Fruit fly (Drosophila melanogaster): ENCODE data around the gene jvl.

jvl gene

dm6 chr3R:14736674-14737073 is 4.7 kb upstream of the jvl start (continued):
- TF ChIP-seq Rfx (GFP tag; IDR thresholded peaks at IDR 0.05) (no peak), fd102C (GFP tag; optimal IDR thresholded peaks at IDR 0.05) (no peak), CG1233 (GFP tag; optimal IDR thresholded peaks at IDR 0.05) (no peak), Dll (GFP tag; IDR thresholded peaks at IDR 0.05; ENCODE audit: partially characterized antibody) (no peak), CG13624 (GFP tag; optimal IDR thresholded peaks at IDR 0.05) (no peak), Myb (GFP tag; optimal IDR thresholded peaks at IDR 0.05) (no peak), Xbp1 (GFP tag; optimal IDR thresholded peaks at IDR 0.05) (no peak), CG12942 (GFP tag; optimal IDR thresholded peaks at IDR 0.05) (no peak), CG7786 (GFP tag; optimal IDR thresholded peaks at IDR 0.05) (no peak), p53 (GFP tag; optimal IDR thresholded peaks at IDR 0.05) (no peak), Hr51 (GFP tag; optimal IDR thresholded peaks at IDR 0.05) (no peak), Fer3 (tag; optimal IDR thresholded peaks at IDR 0.05) (no peak), Pdp1 (GFP tag; optimal IDR thresholded peaks at IDR 0.05) (peak in 1 of 2 experiments; percentile 7), HLH54F (GFP tag; optimal IDR thresholded peaks at IDR 0.05) (no peak), sqz (GFP tag; optimal IDR thresholded peaks at IDR 0.05) (no peak), CG14710 (tag; optimal IDR thresholded peaks at IDR 0.05) (no peak), pan (optimal IDR thresholded peaks at IDR 0.05) (no peak), pan (GFP tag; optimal IDR thresholded peaks at IDR 0.05 in 1 of 2, IDR thresholded peaks at IDR 0.05 in 1 of 2) (peak in 1 of 2 experiments; percentile 7), tio (GFP tag; optimal IDR thresholded peaks at IDR 0.05) (no peak), seq (GFP tag; IDR thresholded peaks at IDR 0.05) (no peak), dmrt99B (tag; optimal IDR thresholded peaks at IDR 0.05) (no peak), ERR (GFP tag; optimal IDR thresholded peaks at IDR 0.05) (no peak), ci (GFP tag; IDR thresholded peaks at IDR 0.05) (peak; percentile 50; the same call in 1 of the 3 replicates), B-H1 (GFP tag; IDR thresholded peaks at IDR 0.05) (no peak), CG2712 (tag; optimal IDR thresholded peaks at IDR 0.05) (no peak), CG31441 (GFP tag; IDR thresholded peaks at IDR 0.05) (no peak), CG9932 (GFP tag; IDR thresholded peaks at IDR 0.05) (no peak), CG15269 (tag; optimal IDR thresholded peaks at IDR 0.05) (no peak), ind (GFP tag; optimal IDR thresholded peaks at IDR 0.05) (no peak), tgo (GFP tag; IDR thresholded peaks at IDR 0.05) (no peak), kni (GFP tag; optimal IDR thresholded peaks at IDR 0.05) (peak; percentile 39), CG8944 (GFP tag; optimal IDR thresholded peaks at IDR 0.05) (no peak), zfh1 (GFP tag; IDR thresholded peaks at IDR 0.05) (no peak), CG16779 (GFP tag; IDR thresholded peaks at IDR 0.05) (no peak), CG9437 (GFP tag; optimal IDR thresholded peaks at IDR 0.05) (no peak), crol (GFP tag; IDR thresholded peaks at IDR 0.05) (peak; percentile 88), CG9817 (tag; optimal IDR thresholded peaks at IDR 0.05) (no peak), Chrac-16 (GFP tag; optimal IDR thresholded peaks at IDR 0.05) (no peak), run (tag; optimal IDR thresholded peaks at IDR 0.05) (no peak), CG3847 (GFP tag; IDR thresholded peaks at IDR 0.05) (no peak), zfh2 (GFP tag; optimal IDR thresholded peaks at IDR 0.05) (no peak), Jarid2 (GFP tag; optimal IDR thresholded peaks at IDR 0.05) (no peak), Dek (tag; optimal IDR thresholded peaks at IDR 0.05) (no peak), sim (GFP tag; IDR thresholded peaks at IDR 0.05) (no peak), CG14050 (GFP tag; IDR thresholded peaks at IDR 0.05) (no peak), cad (GFP tag; optimal IDR thresholded peaks at IDR 0.05) (no peak), H2.0 (GFP tag; IDR thresholded peaks at IDR 0.05) (no peak), en (GFP tag; optimal IDR thresholded peaks at IDR 0.05) (no peak), CG11247 (GFP tag; IDR thresholded peaks at IDR 0.05) (no peak), CG18476 (GFP tag; optimal IDR thresholded peaks at IDR 0.05) (no peak), CG4282 (GFP tag; optimal IDR thresholded peaks at IDR 0.05) (no peak), CG6254 (GFP tag; optimal IDR thresholded peaks at IDR 0.05) (no peak), knrl (GFP tag; IDR thresholded peaks at IDR 0.05; ENCODE audit: partially characterized antibody) (no peak)

Measured in whole organism, embryonic.